Fruit fly (Drosophila melanogaster) whole organism, embryonic: ENCODE results near the gene InR.

Experiments
- CG2129 ChIP-seq: fragments of 200-800 bp; sonication (Bioruptor generic); IDR thresholded peaks from 2 replicates; pipeline ENCODE4 v1.3.6; 2022; ENCODE audit warnings: missing biosample characterization, missing genetic modification characterization; ENCODE audit not compliant: partially characterized antibody
- bab2 ChIP-seq: fragments of 200-800 bp; sonication (Bioruptor generic); optimal IDR thresholded peaks from 2 replicates; lab custom pipeline; 2016; ENCODE audit warnings: missing biosample characterization, missing genetic modification characterization

dm6 chr3R:21586351-21586750 lies 32.8 kb downstream of the InR start:
- no peak for TF ChIP-seq CG2129
- TF ChIP-seq bab2 (GFP tag; lab: Kevin White, UChicago): no peak
